Worm (Caenorhabditis elegans): ENCODE data around the gene erd-2.2.

erd-2.2 gene

ce11 chrIII:5938013-5938412, 31.2 kb downstream of the erd-2.2 start (continued):
- TF ChIP-seq nhr-11 (tag; optimal IDR thresholded peaks at IDR 0.05) (no peak), nhr-25 (tag; optimal IDR thresholded peaks at IDR 0.05) (peak; percentile 95), C34F6.9 (tag; optimal IDR thresholded peaks at IDR 0.05) (peak; percentile 66), lsy-2 (tag; optimal IDR thresholded peaks at IDR 0.05) (peak in 1 of 2 experiments; percentile 75), zag-1 (tag; optimal IDR thresholded peaks at IDR 0.05) (peak; percentile 28), nhr-237 (tag; optimal IDR thresholded peaks at IDR 0.05) (no peak), nhr-6 (tag; optimal IDR thresholded peaks at IDR 0.05) (peak; percentile 65), blmp-1 (tag; optimal IDR thresholded peaks at IDR 0.05; ENCODE audit: insufficient read depth) (peak; percentile 82), snpc-4 (tag; optimal IDR thresholded peaks at IDR 0.05) (no peak), alr-1 (tag; optimal IDR thresholded peaks at IDR 0.05) (no peak), ztf-1 (GFP tag; conservative IDR thresholded peaks at IDR 0.05) (no peak), ZK546.5 (tag; optimal IDR thresholded peaks at IDR 0.05) (no peak), unc-39 (tag; optimal IDR thresholded peaks at IDR 0.05) (no peak), nhr-129 (tag; optimal IDR thresholded peaks at IDR 0.05) (peak; percentile 98), egl-27 (tag; optimal IDR thresholded peaks at IDR 0.05) (peak; percentile 88), sem-4 (tag; optimal IDR thresholded peaks at IDR 0.05) (peak; percentile 71), ztf-4 (tag; optimal IDR thresholded peaks at IDR 0.05) (peak; percentile 64), mbf-1 (tag; optimal IDR thresholded peaks at IDR 0.05) (no peak), elt-3 (tag; optimal IDR thresholded peaks at IDR 0.05) (no peak), dmd-4 (tag; optimal IDR thresholded peaks at IDR 0.05) (no peak), lin-39 (tag; optimal IDR thresholded peaks at IDR 0.05) (peak; percentile 69)

DNA sequence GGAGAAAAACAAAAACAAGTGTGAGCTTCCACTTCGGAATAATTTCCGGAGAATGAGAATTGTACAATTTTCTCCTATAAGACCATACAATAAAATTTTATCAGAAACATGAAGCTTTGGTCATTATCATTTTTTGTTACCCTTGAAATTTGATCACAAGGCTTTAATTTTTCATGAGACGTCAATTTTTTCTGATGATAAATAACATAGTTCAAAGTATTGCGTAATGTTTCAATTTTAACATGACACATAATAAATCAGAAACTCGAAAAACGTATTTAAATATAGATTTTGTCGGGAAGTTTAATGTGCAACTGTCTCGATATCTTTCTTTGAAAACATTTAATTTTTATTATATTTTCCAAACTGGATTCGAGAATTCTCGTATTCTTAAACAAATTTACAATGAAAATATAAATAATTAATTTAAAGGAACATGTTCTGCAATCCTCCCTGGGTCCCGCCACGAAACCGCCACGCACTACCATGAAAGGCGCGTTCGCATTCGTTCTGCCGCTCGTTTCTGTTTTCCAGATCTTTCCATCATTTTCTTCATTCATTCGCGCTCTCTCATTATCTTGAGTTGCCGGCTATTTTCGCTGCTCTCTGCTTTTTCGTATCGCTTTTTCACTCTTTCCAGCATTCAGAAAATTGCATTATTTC, 32.1 kb downstream of the erd-2.2 start:
- TF ChIP-seq alr-1 (tag; optimal IDR thresholded peaks at IDR 0.05), result no peak
- TF ChIP-seq egl-27 (tag; optimal IDR thresholded peaks at IDR 0.05), result no peak
- TF ChIP-seq peb-1 (tag; optimal IDR thresholded peaks at IDR 0.05), result no peak
- no peak for TF ChIP-seq ZK546.5 (tag; optimal IDR thresholded peaks at IDR 0.05)
- TF ChIP-seq fos-1 (tag; optimal IDR thresholded peaks at IDR 0.05), result peak; percentile 55
- peak; percentile 13 for TF ChIP-seq gmeb-1 (tag; optimal IDR thresholded peaks at IDR 0.05)
- TF ChIP-seq ama-1 (optimal IDR thresholded peaks at IDR 0.05), result no peak
- TF ChIP-seq lin-39 (tag; optimal IDR thresholded peaks at IDR 0.05), result no peak
- TF ChIP-seq nhr-23 (tag; optimal IDR thresholded peaks at IDR 0.05), result no peak
- TF ChIP-seq elt-1 (tag; optimal IDR thresholded peaks at IDR 0.05), result no peak
- TF ChIP-seq nhr-6 (tag; optimal IDR thresholded peaks at IDR 0.05), result no peak
- TF ChIP-seq elt-3 (tag; optimal IDR thresholded peaks at IDR 0.05), result no peak
- no peak for TF ChIP-seq lin-13 (GFP tag; optimal IDR thresholded peaks at IDR 0.05)
- TF ChIP-seq ztf-11 (tag; optimal IDR thresholded peaks at IDR 0.05), result no peak
- no peak for TF ChIP-seq nhr-77 (tag; optimal IDR thresholded peaks at IDR 0.05)
- no peak for TF ChIP-seq nhr-10 (tag; optimal IDR thresholded peaks at IDR 0.05)

DNA sequence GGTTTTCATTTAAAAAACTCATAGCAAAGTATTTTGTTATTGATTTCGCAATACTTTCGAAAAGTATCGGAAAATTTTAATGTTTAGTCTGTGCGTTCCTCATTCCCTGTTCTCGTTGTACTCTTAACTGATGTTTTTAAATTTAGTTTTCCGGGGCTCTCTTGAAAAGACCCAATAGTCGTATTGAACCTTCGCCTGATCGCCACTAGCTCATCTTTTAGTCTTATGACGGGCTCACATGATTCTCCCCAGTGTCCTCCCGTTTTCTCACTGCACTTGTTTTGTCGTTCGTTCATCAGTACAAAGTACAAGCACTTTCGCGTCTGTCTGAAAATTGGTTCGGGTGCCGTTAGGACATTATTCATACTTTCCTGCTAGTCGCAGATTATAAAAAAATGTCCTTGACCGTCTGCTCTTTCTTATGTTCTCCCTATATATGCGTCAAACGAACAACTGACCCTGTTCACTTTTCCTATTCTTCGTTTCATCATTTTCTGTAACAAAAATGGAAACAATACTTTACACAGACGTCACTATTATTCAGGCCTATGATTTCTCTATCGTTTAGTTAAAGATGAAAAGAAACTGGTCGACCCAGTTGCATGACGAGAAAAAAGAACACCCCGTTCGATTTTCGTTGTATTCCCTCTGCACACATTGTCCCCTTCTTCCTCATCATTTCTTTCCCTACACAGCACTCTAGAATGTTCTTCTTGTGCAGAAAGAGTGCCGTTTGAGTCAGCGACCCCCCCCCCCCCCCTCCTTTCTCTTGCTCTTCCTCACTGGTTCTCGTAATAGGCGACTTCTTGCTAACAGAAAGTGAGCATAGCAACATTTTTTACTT, 32.8 kb downstream of the erd-2.2 start, which contains the start of gene ubq-1:
Gene ubq-1, plus strand, starts transcription at position 802 of the 844 bp plus-strand sequence.
- TF ChIP-seq mbf-1 (tag; optimal IDR thresholded peaks at IDR 0.05) (no peak), F13H6.1 (tag; optimal IDR thresholded peaks at IDR 0.05) (no peak), nhr-21 (tag; optimal IDR thresholded peaks at IDR 0.05) (no peak), lin-13 (GFP tag; optimal IDR thresholded peaks at IDR 0.05) (no peak), lsy-2 (tag; optimal IDR thresholded peaks at IDR 0.05) (peak in 1 of 2 experiments; percentile 40), aly-2 (tag; optimal IDR thresholded peaks at IDR 0.05) (no peak), ama-1 (optimal IDR thresholded peaks at IDR 0.05) (peak; percentile 73), unc-55 (GFP tag; optimal IDR thresholded peaks at IDR 0.05) (peak; percentile 29), lin-11 (tag; optimal IDR thresholded peaks at IDR 0.05) (no peak), nhr-129 (tag; optimal IDR thresholded peaks at IDR 0.05) (peak; percentile 74), nhr-11 (tag; optimal IDR thresholded peaks at IDR 0.05) (no peak), sma-3 (GFP tag; optimal IDR thresholded peaks at IDR 0.05) (no peak), C34F6.9 (tag; optimal IDR thresholded peaks at IDR 0.05) (peak; percentile 50)
